Worm (Caenorhabditis elegans): ENCODE measurements around the gene trp-1.

DNA sequence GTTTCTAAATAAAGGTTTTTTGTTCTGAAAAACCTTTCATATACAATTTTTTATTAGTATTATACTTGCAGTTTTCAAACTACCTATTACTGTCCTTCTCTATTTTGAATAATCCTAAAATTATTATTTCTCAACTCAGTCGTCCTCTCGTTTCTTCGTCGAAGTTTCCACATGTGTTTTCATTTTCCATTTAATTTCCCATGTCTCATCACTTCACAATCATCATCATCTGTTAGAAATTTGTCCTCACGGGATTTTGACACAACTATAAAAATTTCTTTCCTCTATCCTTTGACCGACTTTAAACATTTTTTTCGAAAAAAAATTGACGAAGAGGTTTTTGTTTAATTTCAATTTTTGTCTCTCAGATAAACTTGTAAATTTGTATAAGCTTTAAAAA lies 514 bp downstream of the trp-1 start:
- no peak for TF ChIP-seq lin-15B (tag; optimal IDR thresholded peaks at IDR 0.05)
- TF ChIP-seq unc-62 (GFP tag; optimal IDR thresholded peaks at IDR 0.05 in 1 of 2), result no peak
- TF ChIP-seq unc-62 (tag; optimal IDR thresholded peaks at IDR 0.05), result no peak
